Fruit fly (Drosophila melanogaster) S2 (cell line): ENCODE data around the gene Sf3b3.

Experiments
- CG8478 ChIP-seq: fragments of >200 bp; optimal IDR thresholded peaks from 2 replicates; lab custom pipeline; 2018
- CTCF ChIP-seq, 2 experiments: fragments of >200 bp; optimal IDR thresholded peaks; 2 replicates each; lab custom pipeline; 2018

The Sf3b3 gene

dm6 chr3L:817708-818107 is 15.5 kb downstream of the Sf3b3 start:
- TF ChIP-seq CTCF (optimal IDR thresholded peaks at IDR 0.05; lab: Kevin White, UChicago) (no peak), CG8478 (no peak)

dm6 chr3L:815234-816200 is 17.7 kb downstream of the Sf3b3 start:
- TF ChIP-seq CTCF (optimal IDR thresholded peaks at IDR 0.05; lab: Kevin White, UChicago) (no peak), CG8478 (no peak)

- TF ChIP-seq CG8478 (no peak), CTCF (optimal IDR thresholded peaks at IDR 0.05; lab: Kevin White, UChicago) (no peak)
These were observed 19.3 kb downstream of the Sf3b3 start for dm6 chr3L:813911-814310.

- TF ChIP-seq CTCF (optimal IDR thresholded peaks at IDR 0.05; lab: Kevin White, UChicago) (no peak), CG8478 (no peak)
These were observed 19.9 kb downstream of the Sf3b3 start for dm6 chr3L:813229-813837.

- TF ChIP-seq CG8478 (no peak), CTCF (optimal IDR thresholded peaks at IDR 0.05; lab: Kevin White, UChicago) (no peak)
These were observed 21.4 kb downstream of the Sf3b3 start for dm6 chr3L:811816-812215.

- TF ChIP-seq CG8478 (no peak), CTCF (optimal IDR thresholded peaks at IDR 0.05; lab: Kevin White, UChicago) (no peak)
These were observed 23.0 kb downstream of the Sf3b3 start for dm6 chr3L:810038-810644.

- no peak for TF ChIP-seq CTCF (optimal IDR thresholded peaks at IDR 0.05; lab: Kevin White, UChicago)
- TF ChIP-seq CG8478 = no peak
These were observed 23.7 kb downstream of the Sf3b3 start for dm6 chr3L:809538-809805.

dm6 chr3L:808725-809537 is 24.3 kb downstream of the Sf3b3 start:
- no peak for TF ChIP-seq CTCF (optimal IDR thresholded peaks at IDR 0.05; lab: Kevin White, UChicago)
- no peak for TF ChIP-seq CG8478

- TF ChIP-seq CG8478 (no peak), CTCF (optimal IDR thresholded peaks at IDR 0.05; lab: Kevin White, UChicago) (no peak)
These were observed 25.7 kb downstream of the Sf3b3 start for dm6 chr3L:807456-807855.

dm6 chr3L:805642-806218 is 27.5 kb downstream of the Sf3b3 start:
- no peak for TF ChIP-seq CG8478
- TF ChIP-seq CTCF (optimal IDR thresholded peaks at IDR 0.05; lab: Kevin White, UChicago) = no peak

dm6 chr3L:804557-805260 is 28.5 kb downstream of the Sf3b3 start:
- TF ChIP-seq CTCF (optimal IDR thresholded peaks at IDR 0.05; lab: Kevin White, UChicago) = no peak
- no peak for TF ChIP-seq CG8478

dm6 chr3L:803951-804350 is 29.2 kb downstream of the Sf3b3 start, which contains the start of gene CG13898:
TSS of gene CG13898 (minus strand) at chr3L:804051.
- TF ChIP-seq CG8478 (no peak), CTCF (optimal IDR thresholded peaks at IDR 0.05; lab: Kevin White, UChicago) (no peak)

dm6 chr3L:802700-803273 is 30.4 kb downstream of the Sf3b3 start:
- TF ChIP-seq CG8478 (no peak), CTCF (optimal IDR thresholded peaks at IDR 0.05; lab: Kevin White, UChicago) (no peak)

dm6 chr3L:801860-802462 is 31.2 kb downstream of the Sf3b3 start:
- no peak for TF ChIP-seq CTCF (optimal IDR thresholded peaks at IDR 0.05; lab: Kevin White, UChicago)
- TF ChIP-seq CG8478 = no peak
